Fruit fly (Drosophila melanogaster) whole organism, embryonic: ENCODE results near the gene CG2712.

Experiments used
- Asciz ChIP-seq: fragments of 200-800 bp; sonication (Bioruptor generic); optimal IDR thresholded peaks from 2 replicates; lab custom pipeline; 2017; ENCODE audit warnings: missing biosample characterization, mild to moderate bottlenecking, missing genetic modification characterization, missing genetic modification reagents
- Atf-2 ChIP-seq: fragments of 200-800 bp; sonication (Bioruptor generic); optimal IDR thresholded peaks from 2 replicates; lab custom pipeline; 2016; ENCODE audit warnings: missing biosample characterization, missing genetic modification characterization
- Atf3 ChIP-seq: fragments of 200-800 bp; sonication (Bioruptor generic); optimal IDR thresholded peaks from 3 replicates; lab custom pipeline; 2016; ENCODE audit warnings: missing biosample characterization, missing genetic modification characterization
- BEAF-32 ChIP-seq: fragments of 200-800 bp; sonication (Bioruptor generic); optimal IDR thresholded peaks from 3 replicates; lab custom pipeline; 2017; ENCODE audit warnings: missing biosample characterization, missing genetic modification characterization, mild to moderate bottlenecking, moderate library complexity, missing genetic modification reagents
- BtbVII ChIP-seq: fragments of 200-800 bp; sonication (Bioruptor generic); optimal IDR thresholded peaks from 3 replicates; lab custom pipeline; 2017; ENCODE audit warnings: missing biosample characterization, mild to moderate bottlenecking, missing genetic modification characterization
- CG13123 ChIP-seq: fragments of 200-800 bp; sonication (Bioruptor generic); optimal IDR thresholded peaks from 2 replicates; lab custom pipeline; 2016; ENCODE audit warnings: missing biosample characterization, missing genetic modification characterization
- CG14441 ChIP-seq: fragments of 200-800 bp; sonication (Bioruptor generic); IDR thresholded peaks from 2 replicates; pipeline ENCODE4 v1.3.6; 2022; ENCODE audit warnings: missing biosample characterization, missing genetic modification characterization
- CG2120 ChIP-seq: fragments of 200-800 bp; sonication (Bioruptor generic); optimal IDR thresholded peaks from 3 replicates; lab custom pipeline; 2016; ENCODE audit warnings: missing biosample characterization, missing genetic modification characterization
- CG3065 ChIP-seq: fragments of 200-800 bp; sonication (Bioruptor generic); optimal IDR thresholded peaks from 2 replicates; lab custom pipeline; 2016; ENCODE audit warnings: missing biosample characterization, missing genetic modification characterization
- CG32532 ChIP-seq: fragments of 200-800 bp; sonication (Bioruptor generic); IDR thresholded peaks from 2 replicates; pipeline ENCODE4 v1.3.6; 2022; ENCODE audit warnings: missing biosample characterization, missing genetic modification characterization
- CG3407 ChIP-seq: fragments of 200-800 bp; sonication (Bioruptor generic); optimal IDR thresholded peaks from 2 replicates; lab custom pipeline; 2018; ENCODE audit warnings: missing biosample characterization, mild to moderate bottlenecking, missing genetic modification characterization
- CG4424 ChIP-seq: fragments of 200-800 bp; sonication (Bioruptor generic); optimal IDR thresholded peaks from 3 replicates; lab custom pipeline; 2016; ENCODE audit warnings: missing biosample characterization, missing genetic modification characterization
- CG5245 ChIP-seq: fragments of 200-800 bp; sonication (Bioruptor generic); optimal IDR thresholded peaks from 3 replicates; lab custom pipeline; 2016; ENCODE audit warnings: missing biosample characterization, missing genetic modification characterization
- CG6683 ChIP-seq: fragments of 200-800 bp; sonication (Bioruptor generic); optimal IDR thresholded peaks from 2 replicates; lab custom pipeline; 2017; ENCODE audit warnings: missing biosample characterization, mild to moderate bottlenecking, missing genetic modification characterization, missing genetic modification reagents
- CG6689 ChIP-seq: fragments of 200-800 bp; sonication (Bioruptor generic); IDR thresholded peaks from 2 replicates; pipeline ENCODE4 v1.3.6; 2022; ENCODE audit warnings: missing biosample characterization, missing genetic modification characterization
- CG6813 ChIP-seq: fragments of 200-800 bp; sonication (Bioruptor generic); optimal IDR thresholded peaks from 2 replicates; lab custom pipeline; 2017; ENCODE audit warnings: missing biosample characterization, missing genetic modification characterization, mild to moderate bottlenecking, moderate library complexity, missing genetic modification reagents
- CG9609 ChIP-seq: fragments of 200-800 bp; sonication (Bioruptor generic); optimal IDR thresholded peaks from 3 replicates; lab custom pipeline; 2016; ENCODE audit warnings: missing biosample characterization, missing genetic modification characterization
- Ets97D ChIP-seq: fragments of 200-800 bp; sonication (Bioruptor generic); optimal IDR thresholded peaks from 3 replicates; lab custom pipeline; 2016; ENCODE audit warnings: missing biosample characterization, missing genetic modification characterization
- Fer2 ChIP-seq: fragments of 200-800 bp; sonication (Bioruptor generic); optimal IDR thresholded peaks from 2 replicates; lab custom pipeline; 2018; ENCODE audit warnings: missing biosample characterization, mild to moderate bottlenecking, missing genetic modification characterization, moderate library complexity
- HLH54F ChIP-seq: fragments of 200-800 bp; sonication (Bioruptor generic); optimal IDR thresholded peaks from 3 replicates; lab custom pipeline; 2016; ENCODE audit warnings: missing biosample characterization, missing genetic modification characterization
- Jarid2 ChIP-seq: fragments of 200-800 bp; sonication (Bioruptor generic); optimal IDR thresholded peaks from 3 replicates; lab custom pipeline; 2017; ENCODE audit warnings: mild to moderate bottlenecking, missing biosample characterization, missing genetic modification reagents, missing genetic modification characterization
- Kr ChIP-seq: fragments of 200-800 bp; sonication (Bioruptor generic); optimal IDR thresholded peaks from 2 replicates; lab custom pipeline; 2017; ENCODE audit warnings: missing biosample characterization, mild to moderate bottlenecking, missing genetic modification characterization
- Mes4 ChIP-seq: fragments of 200-800 bp; sonication (Bioruptor generic); optimal IDR thresholded peaks from 2 replicates; lab custom pipeline; 2016; ENCODE audit warnings: missing biosample characterization, missing genetic modification characterization
- Neu2 ChIP-seq: fragments of 200-800 bp; sonication (Bioruptor generic); optimal IDR thresholded peaks from 3 replicates; lab custom pipeline; 2016; ENCODE audit warnings: missing biosample characterization, missing genetic modification characterization, borderline replicate concordance
- Nf-YA ChIP-seq: fragments of 200-800 bp; sonication (Bioruptor generic); IDR thresholded peaks from 2 replicates; pipeline ENCODE4 v1.3.6; 2022; ENCODE audit warnings: missing biosample characterization, missing genetic modification characterization
- Nf-YC ChIP-seq: fragments of 200-800 bp; optimal IDR thresholded peaks from 3 replicates; lab custom pipeline; 2019; ENCODE audit warnings: missing biosample characterization, mild to moderate bottlenecking, missing genetic modification characterization, moderate library complexity
- Ptx1 ChIP-seq: fragments of 200-800 bp; sonication (Bioruptor generic); IDR thresholded peaks from 2 replicates; pipeline ENCODE4 v1.3.6; 2022; ENCODE audit warnings: missing biosample characterization, missing genetic modification characterization
- Ravus ChIP-seq: fragments of 200-800 bp; sonication (Bioruptor generic); IDR thresholded peaks from 2 replicates; pipeline ENCODE4 v1.3.6; 2022; ENCODE audit warnings: missing biosample characterization, missing genetic modification characterization
- Six4 ChIP-seq: fragments of 200-800 bp; sonication (Bioruptor generic); optimal IDR thresholded peaks from 2 replicates; lab custom pipeline; 2016; ENCODE audit warnings: missing biosample characterization, missing genetic modification characterization
- Tbp ChIP-seq: fragments of >200 bp; optimal IDR thresholded peaks from 2 replicates; lab custom pipeline; 2018; ENCODE audit warnings: missing biosample characterization, missing genetic modification characterization
- YL-1 ChIP-seq: fragments of 200-800 bp; sonication (Bioruptor generic); optimal IDR thresholded peaks from 3 replicates; lab custom pipeline; 2017; ENCODE audit warnings: missing biosample characterization, mild to moderate bottlenecking, missing genetic modification characterization
- br ChIP-seq: fragments of >200 bp; optimal IDR thresholded peaks from 2 replicates; lab custom pipeline; 2017
- danr ChIP-seq: fragments of 200-800 bp; sonication (Bioruptor generic); IDR thresholded peaks from 2 replicates; pipeline ENCODE4 v1.3.6; 2022; ENCODE audit warnings: missing biosample characterization, missing genetic modification characterization
- disco-r ChIP-seq: fragments of 200-800 bp; sonication (Bioruptor generic); optimal IDR thresholded peaks from 2 replicates; lab custom pipeline; 2016; ENCODE audit warnings: missing biosample characterization, missing genetic modification characterization
- ems ChIP-seq: fragments of 200-800 bp; sonication (Bioruptor generic); optimal IDR thresholded peaks from 3 replicates; lab custom pipeline; 2016; ENCODE audit warnings: missing biosample characterization, missing genetic modification characterization
- fu2 ChIP-seq: fragments of 200-800 bp; sonication (Bioruptor generic); optimal IDR thresholded peaks from 2 replicates; lab custom pipeline; 2016; ENCODE audit warnings: missing biosample characterization, missing genetic modification characterization
- grn ChIP-seq: fragments of 200-800 bp; sonication (Bioruptor generic); optimal IDR thresholded peaks from 3 replicates; lab custom pipeline; 2017; ENCODE audit warnings: missing biosample characterization, missing genetic modification characterization
- ham ChIP-seq: fragments of 200-800 bp; sonication (Bioruptor generic); IDR thresholded peaks from 2 replicates; pipeline ENCODE4 v1.3.6; 2022; ENCODE audit warnings: missing biosample characterization, missing genetic modification characterization
- hbn ChIP-seq: fragments of 200-800 bp; sonication (Bioruptor generic); IDR thresholded peaks from 2 replicates; pipeline ENCODE4 v1.3.6; 2022; ENCODE audit warnings: missing biosample characterization, missing genetic modification characterization; ENCODE audit not compliant: partially characterized antibody
- her ChIP-seq: fragments of 200-800 bp; sonication (Bioruptor generic); optimal IDR thresholded peaks from 2 replicates; lab custom pipeline; 2016; ENCODE audit warnings: missing biosample characterization, missing genetic modification characterization
- inv ChIP-seq: fragments of 200-800 bp; sonication (Bioruptor generic); IDR thresholded peaks from 2 replicates; pipeline ENCODE4 v1.3.6; 2022; ENCODE audit warnings: missing biosample characterization, missing genetic modification characterization; ENCODE audit not compliant: partially characterized antibody
- jumu ChIP-seq: fragments of 200-800 bp; sonication (Bioruptor generic); optimal IDR thresholded peaks from 3 replicates; lab custom pipeline; 2016; ENCODE audit warnings: missing biosample characterization, missing genetic modification characterization
- nom ChIP-seq: fragments of 200-800 bp; sonication (Bioruptor generic); optimal IDR thresholded peaks from 2 replicates; lab custom pipeline; 2017; ENCODE audit warnings: missing biosample characterization, missing genetic modification characterization, mild to moderate bottlenecking, moderate library complexity, missing genetic modification reagents
- p53 ChIP-seq: fragments of 200-800 bp; sonication (Bioruptor generic); optimal IDR thresholded peaks from 2 replicates; lab custom pipeline; 2016; ENCODE audit warnings: missing biosample characterization, missing genetic modification characterization
- peb ChIP-seq: fragments of 200-800 bp; sonication (Bioruptor generic); IDR thresholded peaks from 2 replicates; pipeline ENCODE4 v1.3.6; 2022; ENCODE audit warnings: missing biosample characterization, missing genetic modification characterization
- pros ChIP-seq: fragments of 200-800 bp; sonication (Bioruptor generic); optimal IDR thresholded peaks from 3 replicates; lab custom pipeline; 2019; ENCODE audit warnings: missing biosample characterization, mild to moderate bottlenecking, missing genetic modification characterization, moderate library complexity
- sc ChIP-seq, 3 experiments: fragments of >200 bp in 2 of 3; fragments of 200-800 bp in 1 of 3; sonication (Bioruptor generic) in 1 of 3; optimal IDR thresholded peaks; 2 replicates in 2 of 3; 3 replicates in 1 of 3; lab custom pipeline; 2017; ENCODE audit warnings: mild to moderate bottlenecking in 1 of 3, missing biosample characterization in 1 of 3, missing genetic modification characterization in 1 of 3, missing genetic modification reagents in 1 of 3
- shn ChIP-seq: fragments of 200-800 bp; sonication (Bioruptor generic); optimal IDR thresholded peaks from 3 replicates; lab custom pipeline; 2016; ENCODE audit warnings: missing biosample characterization, missing genetic modification characterization
- slbo ChIP-seq: fragments of 200-800 bp; sonication (Bioruptor generic); IDR thresholded peaks from 2 replicates; pipeline ENCODE4 v1.3.6; 2022; ENCODE audit warnings: missing biosample characterization, missing genetic modification characterization
- sob ChIP-seq: fragments of 200-800 bp; sonication (Bioruptor generic); IDR thresholded peaks from 2 replicates; pipeline ENCODE4 v1.3.6; 2022; ENCODE audit warnings: missing biosample characterization, missing genetic modification characterization
- vvl ChIP-seq: fragments of 200-800 bp; sonication (Bioruptor generic); IDR thresholded peaks from 2 replicates; pipeline ENCODE4 v1.3.6; 2022; ENCODE audit warnings: missing biosample characterization, missing genetic modification characterization

The CG2712 gene

dm6 chrX:2708156-2708734 lies 24.0 kb upstream of the CG2712 start, which contains the start of gene CG2681 (continued):
- TF ChIP-seq Tbp: no peak
- no peak for TF ChIP-seq peb (GFP tag; lab: Robert Waterston, UW)
- TF ChIP-seq nom: no peak
- peak; percentile 46 for TF ChIP-seq HLH54F (GFP tag; lab: Kevin White, UChicago)
- TF ChIP-seq vvl (GFP tag; lab: Robert Waterston, UW): peak; percentile 52
- TF ChIP-seq her (GFP tag; lab: Kevin White, UChicago): peak; percentile 15
- TF ChIP-seq danr: 0 out of 2 replicates have a peak, but pooled peaks have one; percentile 14
- TF ChIP-seq fu2: no peak
- peak; percentile 63 for TF ChIP-seq Ptx1
- TF ChIP-seq grn: no peak
- no peak for TF ChIP-seq jumu (GFP tag; lab: Kevin White, UChicago)
- no peak for TF ChIP-seq Atf3
- no peak for TF ChIP-seq sc (optimal IDR thresholded peaks at IDR 0.05; lab: Kevin White, UChicago)
- no peak for TF ChIP-seq sc (GFP tag; optimal IDR thresholded peaks at IDR 0.05; lab: Kevin White, UChicago)
- TF ChIP-seq Nf-YC: no peak
- no peak for TF ChIP-seq BEAF-32 (GFP tag; lab: Kevin White, UChicago)
- no peak for TF ChIP-seq Mes4 (GFP tag; lab: Kevin White, UChicago)
- peak; percentile 59 for TF ChIP-seq CG2120 (GFP tag; lab: Kevin White, UChicago)
- no peak for TF ChIP-seq hbn (GFP tag; lab: Robert Waterston, UW)
- TF ChIP-seq Ravus (GFP tag; lab: Robert Waterston, UW): no peak
- peak; percentile 84 for TF ChIP-seq slbo (GFP tag; lab: Robert Waterston, UW)
- no peak for TF ChIP-seq CG6683 (GFP tag; lab: Kevin White, UChicago)
- TF ChIP-seq Six4 (GFP tag; lab: Kevin White, UChicago): no peak
- peak; percentile 35; the same call in 1 of the 2 replicates for TF ChIP-seq Nf-YA
- no peak for TF ChIP-seq Kr (GFP tag; lab: Kevin White, UChicago)
- no peak for TF ChIP-seq inv (GFP tag; lab: Robert Waterston, UW)
- no peak for TF ChIP-seq Fer2
- no peak for TF ChIP-seq CG3065 (GFP tag; lab: Kevin White, UChicago)
- TF ChIP-seq CG6689: peak; percentile 56
- no peak for TF ChIP-seq br (lab: Kevin White, UChicago)
- no peak for TF ChIP-seq disco-r
- peak; percentile 62 for TF ChIP-seq CG32532 (GFP tag; lab: Robert Waterston, UW)
- TF ChIP-seq CG9609 (GFP tag; lab: Kevin White, UChicago): peak; percentile 22
- no peak for TF ChIP-seq p53 (GFP tag; lab: Kevin White, UChicago)
- no peak for TF ChIP-seq CG4424 (GFP tag; lab: Kevin White, UChicago)
- 0 out of 2 replicates have a peak, but pooled peaks have one; percentile 17 for TF ChIP-seq ham (GFP tag; lab: Robert Waterston, UW)
- no peak for TF ChIP-seq Ets97D (GFP tag; lab: Kevin White, UChicago)
- TF ChIP-seq BtbVII: no peak
- TF ChIP-seq Neu2 (GFP tag; lab: Kevin White, UChicago): no peak
- TF ChIP-seq CG6813: no peak
- TF ChIP-seq CG13123 (GFP tag; lab: Kevin White, UChicago): no peak
- TF ChIP-seq ems (GFP tag; lab: Kevin White, UChicago): no peak
- TF ChIP-seq Atf-2: no peak
- TF ChIP-seq CG3407 (GFP tag; lab: Kevin White, UChicago): no peak
- TF ChIP-seq Asciz (GFP tag; lab: Kevin White, UChicago): no peak
- no peak for TF ChIP-seq Jarid2 (GFP tag; lab: Kevin White, UChicago)
- no peak for TF ChIP-seq CG5245 (GFP tag; lab: Kevin White, UChicago)
- TF ChIP-seq YL-1 (GFP tag; lab: Kevin White, UChicago): no peak
- no peak for TF ChIP-seq shn
- TF ChIP-seq CG14441 (GFP tag; lab: Robert Waterston, UW): peak; percentile 75
- peak; percentile 48 for TF ChIP-seq sob (GFP tag; lab: Robert Waterston, UW)
- TF ChIP-seq pros (GFP tag; lab: Kevin White, UChicago): no peak
